Worm (Caenorhabditis elegans) whole organism, L2 larva: ENCODE data around the gene C25H3.17.

Experiments
- C34F6.9 ChIP-seq: fragments of 150-350 bp; optimal IDR thresholded peaks from 2 replicates; lab custom pipeline; 2014; ENCODE audit warnings: missing biosample characterization, missing genetic modification characterization
- F13H6.1 ChIP-seq: sonication (generic microtip); optimal IDR thresholded peaks from 2 replicates; lab custom pipeline; 2016; ENCODE audit warnings: missing genetic modification characterization, missing compliant biosample characterization
- R02D3.7 ChIP-seq: fragments of 150-350 bp; optimal IDR thresholded peaks from 2 replicates; lab custom pipeline; 2014; ENCODE audit warnings: missing biosample characterization, missing genetic modification characterization
- Y55F3AM.14 ChIP-seq: fragments of 200-800 bp; sonication (Bioruptor generic); optimal IDR thresholded peaks from 2 replicates; lab custom pipeline; 2018; ENCODE audit warnings: mild to moderate bottlenecking, missing genetic modification characterization, missing compliant biosample characterization
- ZK546.5 ChIP-seq: sonication (generic microtip); optimal IDR thresholded peaks from 2 replicates; lab custom pipeline; 2017; ENCODE audit warnings: missing biosample characterization, missing genetic modification characterization
- alr-1 ChIP-seq: fragments of 150-350 bp; optimal IDR thresholded peaks from 2 replicates; lab custom pipeline; 2014; ENCODE audit warnings: missing biosample characterization, missing genetic modification characterization
- ama-1 ChIP-seq: fragments of 150-350 bp; optimal IDR thresholded peaks from 2 replicates; lab custom pipeline; 2018; ENCODE audit warnings: inconsistent platforms
- ceh-16 ChIP-seq: fragments of 150-350 bp; optimal IDR thresholded peaks from 2 replicates; lab custom pipeline; 2014; ENCODE audit warnings: missing biosample characterization, missing genetic modification characterization
- ceh-82 ChIP-seq: fragments of 150-350 bp; optimal IDR thresholded peaks from 2 replicates; lab custom pipeline; 2014; ENCODE audit warnings: missing biosample characterization, missing genetic modification characterization
- crh-2 ChIP-seq: sonication (generic microtip); optimal IDR thresholded peaks from 2 replicates; lab custom pipeline; 2017; ENCODE audit warnings: missing biosample characterization, missing genetic modification characterization
- dmd-4 ChIP-seq: sonication (generic microtip); optimal IDR thresholded peaks from 2 replicates; lab custom pipeline; 2017; ENCODE audit warnings: missing biosample characterization, missing genetic modification characterization
- egl-27 ChIP-seq: sonication (generic microtip); optimal IDR thresholded peaks from 3 replicates; lab custom pipeline; 2017; ENCODE audit warnings: missing biosample characterization, missing genetic modification reagents, missing genetic modification characterization
- elt-1 ChIP-seq: fragments of 150-350 bp; optimal IDR thresholded peaks from 2 replicates; lab custom pipeline; 2014; ENCODE audit warnings: missing biosample characterization, missing genetic modification characterization
- fos-1 ChIP-seq: fragments of 150-350 bp; optimal IDR thresholded peaks from 2 replicates; lab custom pipeline; 2014; ENCODE audit warnings: missing biosample characterization, missing genetic modification characterization
- gmeb-1 ChIP-seq: fragments of 150-350 bp; optimal IDR thresholded peaks from 2 replicates; lab custom pipeline; 2014; ENCODE audit warnings: missing biosample characterization, missing genetic modification characterization
- lin-11 ChIP-seq: fragments of 150-350 bp; sonication (generic microtip); optimal IDR thresholded peaks from 2 replicates; lab custom pipeline; 2014; ENCODE audit warnings: missing biosample characterization, missing genetic modification characterization, inconsistent platforms, mixed read lengths
- lin-13 ChIP-seq: fragments of 150-350 bp; optimal IDR thresholded peaks from 2 replicates; lab custom pipeline; 2014; ENCODE audit warnings: missing biosample characterization, missing genetic modification reagents, missing genetic modification characterization
- lin-39 ChIP-seq: fragments of 150-350 bp; optimal IDR thresholded peaks from 2 replicates; lab custom pipeline; 2014; ENCODE audit warnings: missing biosample characterization, missing genetic modification reagents, missing genetic modification characterization
- lsy-2 ChIP-seq, 2 experiments: fragments of 150-350 bp in 1 of 2; sonication (generic microtip) in 1 of 2; optimal IDR thresholded peaks; 2 replicates each; lab custom pipeline; 2014 to 2017; ENCODE audit warnings: missing biosample characterization in 2 of 2, missing genetic modification characterization in 2 of 2
- mbf-1 ChIP-seq: sonication (generic microtip); optimal IDR thresholded peaks from 2 replicates; lab custom pipeline; 2017; ENCODE audit warnings: missing biosample characterization, missing genetic modification characterization
- mdl-1 ChIP-seq, 2 experiments: fragments of 150-350 bp in 1 of 2; sonication (generic microtip) in 1 of 2; optimal IDR thresholded peaks; 2 replicates each; lab custom pipeline; 2017; ENCODE audit warnings: missing biosample characterization in 2 of 2, missing genetic modification characterization in 2 of 2
- nhr-10 ChIP-seq: sonication (generic microtip); optimal IDR thresholded peaks from 2 replicates; lab custom pipeline; 2017; ENCODE audit warnings: missing biosample characterization, missing genetic modification characterization
- nhr-11 ChIP-seq: fragments of 150-350 bp; optimal IDR thresholded peaks from 2 replicates; lab custom pipeline; 2014; ENCODE audit warnings: missing biosample characterization, missing genetic modification characterization
- nhr-12 ChIP-seq: fragments of 150-350 bp; optimal IDR thresholded peaks from 2 replicates; lab custom pipeline; 2014; ENCODE audit warnings: missing biosample characterization, missing genetic modification characterization
- nhr-129 ChIP-seq: fragments of 150-350 bp; optimal IDR thresholded peaks from 2 replicates; lab custom pipeline; 2014; ENCODE audit warnings: missing biosample characterization, missing genetic modification characterization
- nhr-21 ChIP-seq: fragments of 150-350 bp; optimal IDR thresholded peaks from 2 replicates; lab custom pipeline; 2014; ENCODE audit warnings: missing biosample characterization, missing genetic modification characterization
- nhr-23 ChIP-seq: fragments of 150-350 bp; optimal IDR thresholded peaks from 2 replicates; lab custom pipeline; 2014; ENCODE audit warnings: missing biosample characterization, missing genetic modification reagents, missing genetic modification characterization
- nhr-237 ChIP-seq: fragments of 150-350 bp; optimal IDR thresholded peaks from 2 replicates; lab custom pipeline; 2014; ENCODE audit warnings: missing biosample characterization, missing genetic modification characterization
- nhr-25 ChIP-seq: fragments of 150-350 bp; sonication (generic microtip); optimal IDR thresholded peaks from 3 replicates; lab custom pipeline; 2014; ENCODE audit warnings: missing biosample characterization, missing genetic modification characterization
- nhr-6 ChIP-seq: fragments of 150-350 bp; optimal IDR thresholded peaks from 2 replicates; lab custom pipeline; 2014; ENCODE audit warnings: missing biosample characterization, missing genetic modification characterization
- nhr-77 ChIP-seq: fragments of 150-350 bp; optimal IDR thresholded peaks from 2 replicates; lab custom pipeline; 2014; ENCODE audit warnings: missing biosample characterization, missing genetic modification characterization
- sem-4 ChIP-seq: fragments of 150-350 bp; optimal IDR thresholded peaks from 2 replicates; lab custom pipeline; 2014; ENCODE audit warnings: missing biosample characterization, missing genetic modification reagents, missing genetic modification characterization
- skn-1 ChIP-seq: sonication (generic microtip); optimal IDR thresholded peaks from 2 replicates; lab custom pipeline; 2017; ENCODE audit warnings: missing biosample characterization, missing genetic modification characterization
- sma-3 ChIP-seq: sonication (generic microtip); optimal IDR thresholded peaks from 2 replicates; lab custom pipeline; 2016; ENCODE audit warnings: missing genetic modification reagents, missing genetic modification characterization, missing compliant biosample characterization
- sma-9 ChIP-seq, 2 experiments: fragments of 150-350 bp in 1 of 2; sonication (generic microtip) in 1 of 2; optimal IDR thresholded peaks; 2 replicates each; lab custom pipeline; 2014 to 2016; ENCODE audit warnings: missing genetic modification characterization in 2 of 2, mild to moderate bottlenecking in 1 of 2, missing biosample characterization in 1 of 2, missing compliant biosample characterization in 1 of 2, missing genetic modification reagents in 1 of 2, moderate library complexity in 1 of 2
- snpc-4 ChIP-seq: fragments of 150-350 bp; optimal IDR thresholded peaks from 2 replicates; lab custom pipeline; 2014; ENCODE audit warnings: missing biosample characterization, missing genetic modification characterization
- unc-39 ChIP-seq: fragments of 150-350 bp; optimal IDR thresholded peaks from 2 replicates; lab custom pipeline; 2014; ENCODE audit warnings: missing biosample characterization, missing genetic modification characterization
- unc-55 ChIP-seq: fragments of 150-350 bp; sonication (generic microtip); optimal IDR thresholded peaks from 3 replicates; lab custom pipeline; 2014; ENCODE audit warnings: missing biosample characterization, missing genetic modification reagents, missing genetic modification characterization
- unc-62 ChIP-seq: fragments of 150-350 bp; optimal IDR thresholded peaks from 2 replicates; lab custom pipeline; 2014; ENCODE audit warnings: missing biosample characterization, missing genetic modification reagents, missing genetic modification characterization
- zag-1 ChIP-seq: fragments of 150-350 bp; optimal IDR thresholded peaks from 2 replicates; lab custom pipeline; 2014; ENCODE audit warnings: missing biosample characterization, missing genetic modification characterization
- ztf-1 ChIP-seq: fragments of 200-800 bp; sonication (Bioruptor generic); conservative IDR thresholded peaks from 2 replicates; pipeline ENCODE4 v1.3.6; 2022; ENCODE audit warnings: missing genetic modification characterization, missing compliant biosample characterization
- ztf-4 ChIP-seq: fragments of 150-350 bp; optimal IDR thresholded peaks from 2 replicates; lab custom pipeline; 2014; ENCODE audit warnings: missing biosample characterization, missing genetic modification characterization

Gene C25H3.17

ce11 chrII:5669580-5669979 lies at the start of gene C25H3.17:
TSS of gene C25H3.17 (minus strand) at chrII:5669680.
- no peak for TF ChIP-seq dmd-4 (tag; lab: Kevin White, UChicago)
- no peak for TF ChIP-seq R02D3.7 (tag; lab: Kevin White, UChicago)
- TF ChIP-seq alr-1, result no peak
- TF ChIP-seq nhr-77 (tag; lab: Kevin White, UChicago), result no peak
- TF ChIP-seq nhr-12 (tag; lab: Kevin White, UChicago), result no peak
- no peak for TF ChIP-seq gmeb-1 (tag; lab: Kevin White, UChicago)
- TF ChIP-seq lin-39 (tag; lab: Kevin White, UChicago), result no peak
- no peak for TF ChIP-seq ZK546.5
- TF ChIP-seq nhr-129, result no peak
- no peak for TF ChIP-seq nhr-10 (tag; lab: Kevin White, UChicago)
- TF ChIP-seq nhr-23 (tag; lab: Kevin White, UChicago), result no peak
- TF ChIP-seq ama-1 (lab: Kevin White, UChicago), result no peak
- no peak for TF ChIP-seq lin-13 (GFP tag; lab: Kevin White, UChicago)
- TF ChIP-seq Y55F3AM.14 (GFP tag; lab: Kevin White, UChicago), result no peak
- TF ChIP-seq skn-1 (tag; lab: Kevin White, UChicago), result no peak
- TF ChIP-seq nhr-11 (tag; lab: Kevin White, UChicago), result no peak
- no peak for TF ChIP-seq nhr-6 (tag; lab: Kevin White, UChicago)

- TF ChIP-seq sem-4 (tag; lab: Kevin White, UChicago), result no peak
- TF ChIP-seq mdl-1 (tag; optimal IDR thresholded peaks at IDR 0.05; lab: Kevin White, UChicago), result no peak
- TF ChIP-seq unc-62, result no peak
- TF ChIP-seq R02D3.7 (tag; lab: Kevin White, UChicago), result no peak
- TF ChIP-seq mbf-1 (tag; lab: Kevin White, UChicago), result no peak
- TF ChIP-seq elt-1, result no peak
- no peak for TF ChIP-seq C34F6.9 (tag; lab: Kevin White, UChicago)
- TF ChIP-seq gmeb-1 (tag; lab: Kevin White, UChicago), result no peak
- no peak for TF ChIP-seq unc-55
Measured at ce11 chrII:5717831-5718230, 48.4 kb upstream of the C25H3.17 start, which contains the start of gene zipt-3. TSS of gene zipt-3 (plus strand) at chrII:5718131.

ce11 chrII:5715745-5716357 lies 46.4 kb upstream of the C25H3.17 start, which contains the start of the genes C18A3.10 and C18A3.3:
TSS of gene C18A3.10 (minus strand) at chrII:5715845.
TSS of gene C18A3.3 (plus strand) at chrII:5716307.
- TF ChIP-seq R02D3.7 (tag; lab: Kevin White, UChicago), result no peak
- TF ChIP-seq skn-1 (tag; lab: Kevin White, UChicago), result no peak
- TF ChIP-seq ceh-16 (tag; lab: Kevin White, UChicago), result no peak
- no peak for TF ChIP-seq sma-9 (GFP tag; optimal IDR thresholded peaks at IDR 0.05; lab: Kevin White, UChicago)
- TF ChIP-seq sma-9 (tag; optimal IDR thresholded peaks at IDR 0.05; lab: Kevin White, UChicago), result no peak
- TF ChIP-seq C34F6.9 (tag; lab: Kevin White, UChicago), result no peak
- no peak for TF ChIP-seq mbf-1 (tag; lab: Kevin White, UChicago)
- TF ChIP-seq, all 48 proteins: peak for 0

ce11 chrII:5714807-5715206 lies 45.3 kb upstream of the C25H3.17 start, which contains the start of the genes tiar-1 and lelo-4:
TSS of gene tiar-1 (minus strand) at chrII:5714823.
TSS of gene lelo-4 (plus strand) at chrII:5714924.
- TF ChIP-seq nhr-25 (tag; lab: Kevin White, UChicago) (peak; percentile 63), nhr-21 (peak; percentile 8), mdl-1 (tag; optimal IDR thresholded peaks at IDR 0.05; lab: Kevin White, UChicago) (no peak), sma-9 (GFP tag; optimal IDR thresholded peaks at IDR 0.05; lab: Kevin White, UChicago) (peak; percentile 52), sma-9 (tag; optimal IDR thresholded peaks at IDR 0.05; lab: Kevin White, UChicago) (no peak), nhr-129 (peak; percentile 76), ztf-4 (peak; percentile 57), ceh-82 (tag; lab: Kevin White, UChicago) (no peak), zag-1 (tag; lab: Kevin White, UChicago) (no peak), Y55F3AM.14 (GFP tag; lab: Kevin White, UChicago) (no peak), sem-4 (tag; lab: Kevin White, UChicago) (peak; percentile 69), unc-39 (tag; lab: Kevin White, UChicago) (no peak), sma-3 (peak; percentile 53), ztf-1 (GFP tag; lab: Robert Waterston, UW) (no peak), unc-55 (peak; percentile 89), nhr-237 (tag; lab: Kevin White, UChicago) (no peak), F13H6.1 (peak; percentile 38), mbf-1 (tag; lab: Kevin White, UChicago) (no peak), snpc-4 (tag; lab: Kevin White, UChicago) (peak; percentile 72), C34F6.9 (tag; lab: Kevin White, UChicago) (peak; percentile 84), ZK546.5 (peak; percentile 86), unc-62 (no peak), alr-1 (no peak), lin-13 (GFP tag; lab: Kevin White, UChicago) (peak; percentile 52), lin-11 (tag; lab: Kevin White, UChicago) (peak; percentile 76), crh-2 (peak; percentile 86), nhr-12 (tag; lab: Kevin White, UChicago) (no peak), nhr-23 (tag; lab: Kevin White, UChicago) (no peak), egl-27 (no peak), fos-1 (tag; lab: Kevin White, UChicago) (peak; percentile 24), R02D3.7 (tag; lab: Kevin White, UChicago) (no peak), lsy-2 (tag; optimal IDR thresholded peaks at IDR 0.05; lab: Kevin White, UChicago) (peak; percentile 7 to 84), nhr-10 (tag; lab: Kevin White, UChicago) (no peak), ama-1 (lab: Kevin White, UChicago) (peak; percentile 34), gmeb-1 (tag; lab: Kevin White, UChicago) (peak; percentile 84)
